Fruit fly (Drosophila melanogaster) whole organism, embryonic: ENCODE data around the gene CG42487.
A peak's percentile ranks its signal among the peaks of the same experiment; 100 is the strongest.

Source experiments
- Adf1 ChIP-seq: fragments of 200-800 bp; sonication (Bioruptor generic); IDR thresholded peaks from 2 replicates; pipeline ENCODE4 v1.3.6; 2022; ENCODE audit warnings: missing biosample characterization, missing genetic modification characterization
- Aef1 ChIP-seq: fragments of 200-800 bp; sonication (Bioruptor generic); IDR thresholded peaks from 3 replicates; pipeline ENCODE4 v1.3.6; 2022; ENCODE audit warnings: missing biosample characterization, missing genetic modification characterization
- Atf-2 ChIP-seq: fragments of 200-800 bp; sonication (Bioruptor generic); optimal IDR thresholded peaks from 2 replicates; lab custom pipeline; 2016; ENCODE audit warnings: missing biosample characterization, missing genetic modification characterization
- BEAF-32 ChIP-seq: fragments of 200-800 bp; sonication (Bioruptor generic); optimal IDR thresholded peaks from 3 replicates; lab custom pipeline; 2017; ENCODE audit warnings: missing biosample characterization, missing genetic modification characterization, mild to moderate bottlenecking, moderate library complexity, missing genetic modification reagents
- CG10267 ChIP-seq: fragments of 200-800 bp; sonication (Bioruptor generic); optimal IDR thresholded peaks from 2 replicates; lab custom pipeline; 2018; ENCODE audit warnings: missing biosample characterization, mild to moderate bottlenecking, missing genetic modification characterization, moderate library complexity
- CG10431 ChIP-seq: fragments of 200-800 bp; sonication (Bioruptor generic); optimal IDR thresholded peaks from 3 replicates; lab custom pipeline; 2018; ENCODE audit warnings: missing biosample characterization, mild to moderate bottlenecking, missing genetic modification characterization
- CG11085 ChIP-seq: fragments of 200-800 bp; sonication (Bioruptor generic); IDR thresholded peaks from 2 replicates; pipeline ENCODE4 v1.3.6; 2022; ENCODE audit warnings: missing biosample characterization, missing genetic modification characterization
- CG13287 ChIP-seq: fragments of 200-800 bp; sonication (Bioruptor generic); IDR thresholded peaks from 2 replicates; pipeline ENCODE4 v1.3.6; 2022; ENCODE audit warnings: missing biosample characterization, missing genetic modification characterization; ENCODE audit not compliant: partially characterized antibody
- CG14860 ChIP-seq: fragments of 200-800 bp; sonication (Bioruptor generic); IDR thresholded peaks from 3 replicates; pipeline ENCODE4 v1.3.6; 2022; ENCODE audit warnings: missing biosample characterization, missing genetic modification characterization; ENCODE audit not compliant: partially characterized antibody
- CG15479 ChIP-seq: fragments of 200-800 bp; sonication (Bioruptor generic); optimal IDR thresholded peaks from 3 replicates; lab custom pipeline; 2019; ENCODE audit warnings: missing biosample characterization, mild to moderate bottlenecking, missing genetic modification characterization, moderate library complexity
- CG16863 ChIP-seq: fragments of 200-800 bp; sonication (Bioruptor generic); optimal IDR thresholded peaks from 3 replicates; lab custom pipeline; 2016; ENCODE audit warnings: missing biosample characterization, missing genetic modification characterization
- CG17361 ChIP-seq: fragments of 200-800 bp; sonication (Bioruptor generic); IDR thresholded peaks from 3 replicates; pipeline ENCODE4 v1.3.6; 2022; ENCODE audit warnings: missing biosample characterization, missing genetic modification characterization
- CG17568 ChIP-seq: fragments of 200-800 bp; sonication (Bioruptor generic); optimal IDR thresholded peaks from 2 replicates; lab custom pipeline; 2018; ENCODE audit warnings: missing biosample characterization, mild to moderate bottlenecking, missing genetic modification characterization, moderate library complexity
- CG18011 ChIP-seq: fragments of 200-800 bp; sonication (Bioruptor generic); optimal IDR thresholded peaks from 2 replicates; lab custom pipeline; 2017; ENCODE audit warnings: missing biosample characterization, missing genetic modification characterization, mild to moderate bottlenecking, moderate library complexity, missing genotype
- CG18262 ChIP-seq: fragments of 200-800 bp; optimal IDR thresholded peaks from 3 replicates; lab custom pipeline; 2019; ENCODE audit warnings: missing biosample characterization, mild to moderate bottlenecking, missing genetic modification characterization, moderate library complexity
- CG2199 ChIP-seq: fragments of 200-800 bp; sonication (Bioruptor generic); IDR thresholded peaks from 3 replicates; pipeline ENCODE4 v1.3.6; 2022; ENCODE audit warnings: missing biosample characterization, missing genetic modification characterization
- CG30403 ChIP-seq: fragments of 200-800 bp; sonication (Bioruptor generic); optimal IDR thresholded peaks from 3 replicates; lab custom pipeline; 2016; ENCODE audit warnings: missing biosample characterization, missing genetic modification characterization
- CG34224 ChIP-seq: fragments of 200-800 bp; sonication (Bioruptor generic); IDR thresholded peaks from 3 replicates; pipeline ENCODE4 v1.3.6; 2022; ENCODE audit warnings: missing biosample characterization, missing genetic modification characterization; ENCODE audit not compliant: partially characterized antibody
- CG3847 ChIP-seq: fragments of 200-800 bp; sonication (Bioruptor generic); IDR thresholded peaks from 2 replicates; pipeline ENCODE4 v1.3.6; 2022; ENCODE audit warnings: missing biosample characterization, missing genetic modification characterization
- CG4424 ChIP-seq: fragments of 200-800 bp; sonication (Bioruptor generic); optimal IDR thresholded peaks from 3 replicates; lab custom pipeline; 2016; ENCODE audit warnings: missing biosample characterization, missing genetic modification characterization
- CG6689 ChIP-seq: fragments of 200-800 bp; sonication (Bioruptor generic); IDR thresholded peaks from 2 replicates; pipeline ENCODE4 v1.3.6; 2022; ENCODE audit warnings: missing biosample characterization, missing genetic modification characterization
- CG6813 ChIP-seq: fragments of 200-800 bp; sonication (Bioruptor generic); optimal IDR thresholded peaks from 2 replicates; lab custom pipeline; 2017; ENCODE audit warnings: missing biosample characterization, missing genetic modification characterization, mild to moderate bottlenecking, moderate library complexity, missing genetic modification reagents
- CG7271 ChIP-seq: fragments of 200-800 bp; sonication (Bioruptor generic); optimal IDR thresholded peaks from 2 replicates; lab custom pipeline; 2018; ENCODE audit warnings: missing biosample characterization, mild to moderate bottlenecking, missing genetic modification characterization, moderate library complexity
- CG9797 ChIP-seq: fragments of 200-800 bp; sonication (Bioruptor generic); optimal IDR thresholded peaks from 3 replicates; lab custom pipeline; 2018; ENCODE audit warnings: missing biosample characterization, mild to moderate bottlenecking, missing genetic modification characterization
- D19A ChIP-seq: fragments of 200-800 bp; optimal IDR thresholded peaks from 3 replicates; lab custom pipeline; 2019; ENCODE audit warnings: missing biosample characterization, mild to moderate bottlenecking, missing genetic modification characterization, moderate library complexity
- Doc3 ChIP-seq: fragments of 200-800 bp; sonication (Bioruptor generic); IDR thresholded peaks from 3 replicates; pipeline ENCODE4 v1.3.6; 2022; ENCODE audit warnings: missing biosample characterization, missing genetic modification characterization; ENCODE audit not compliant: partially characterized antibody
- Dp ChIP-seq: fragments of 200-800 bp; sonication (Bioruptor generic); optimal IDR thresholded peaks from 2 replicates; lab custom pipeline; 2018; ENCODE audit warnings: missing biosample characterization, mild to moderate bottlenecking, missing genetic modification characterization, moderate library complexity
- HHEX ChIP-seq: fragments of 200-800 bp; sonication (Bioruptor generic); optimal IDR thresholded peaks from 3 replicates; lab custom pipeline; 2017; ENCODE audit warnings: missing biosample characterization, mild to moderate bottlenecking, missing genetic modification characterization, missing genetic modification reagents
- MESR4 ChIP-seq: fragments of 200-800 bp; sonication (Bioruptor generic); optimal IDR thresholded peaks from 2 replicates; lab custom pipeline; 2018; ENCODE audit warnings: missing biosample characterization, mild to moderate bottlenecking, missing genetic modification characterization, moderate library complexity
- NC2β ChIP-seq: fragments of 200-800 bp; sonication (Bioruptor generic); optimal IDR thresholded peaks from 2 replicates; lab custom pipeline; 2016; ENCODE audit warnings: missing biosample characterization, missing genetic modification characterization
- Opbp ChIP-seq: fragments of 200-800 bp; sonication (Bioruptor generic); IDR thresholded peaks from 3 replicates; pipeline ENCODE4 v1.3.6; 2022; ENCODE audit warnings: missing biosample characterization, missing genetic modification characterization; ENCODE audit not compliant: partially characterized antibody
- Rfx ChIP-seq: fragments of 200-800 bp; sonication (Bioruptor generic); IDR thresholded peaks from 2 replicates; pipeline ENCODE4 v1.3.6; 2022; ENCODE audit warnings: missing biosample characterization, missing genetic modification characterization
- Six4 ChIP-seq: fragments of 200-800 bp; sonication (Bioruptor generic); optimal IDR thresholded peaks from 2 replicates; lab custom pipeline; 2016; ENCODE audit warnings: missing biosample characterization, missing genetic modification characterization
- Sry-β ChIP-seq: fragments of 200-800 bp; sonication (Bioruptor generic); optimal IDR thresholded peaks from 2 replicates; lab custom pipeline; 2018; ENCODE audit warnings: missing biosample characterization, mild to moderate bottlenecking, missing genetic modification characterization, moderate library complexity
- Sry-δ ChIP-seq: fragments of 200-800 bp; sonication (Bioruptor generic); optimal IDR thresholded peaks from 2 replicates; lab custom pipeline; 2016; ENCODE audit warnings: missing biosample characterization, missing genetic modification characterization
- YL-1 ChIP-seq: fragments of 200-800 bp; sonication (Bioruptor generic); optimal IDR thresholded peaks from 3 replicates; lab custom pipeline; 2017; ENCODE audit warnings: missing biosample characterization, mild to moderate bottlenecking, missing genetic modification characterization
- bigmax ChIP-seq: fragments of 200-800 bp; sonication (Bioruptor generic); optimal IDR thresholded peaks from 2 replicates; lab custom pipeline; 2018; ENCODE audit warnings: missing biosample characterization, mild to moderate bottlenecking, missing genetic modification characterization
- crp ChIP-seq, 2 experiments: fragments of 200-800 bp; sonication (Bioruptor generic); optimal IDR thresholded peaks; 2 replicates in 1 of 2; 3 replicates in 1 of 2; lab custom pipeline; 2017; ENCODE audit warnings: missing biosample characterization in 2 of 2, missing genetic modification characterization in 2 of 2, mild to moderate bottlenecking in 1 of 2, moderate library complexity in 1 of 2
- ham ChIP-seq: fragments of 200-800 bp; sonication (Bioruptor generic); IDR thresholded peaks from 2 replicates; pipeline ENCODE4 v1.3.6; 2022; ENCODE audit warnings: missing biosample characterization, missing genetic modification characterization
- her ChIP-seq: fragments of 200-800 bp; sonication (Bioruptor generic); optimal IDR thresholded peaks from 2 replicates; lab custom pipeline; 2016; ENCODE audit warnings: missing biosample characterization, missing genetic modification characterization
- hth ChIP-seq: fragments of >200 bp; optimal IDR thresholded peaks from 2 replicates; lab custom pipeline; 2017; ENCODE audit warnings: inconsistent platforms
- mld ChIP-seq: fragments of 200-800 bp; sonication (Bioruptor generic); IDR thresholded peaks from 3 replicates; pipeline ENCODE4 v1.3.6; 2022; ENCODE audit warnings: missing biosample characterization, missing genetic modification characterization; ENCODE audit not compliant: partially characterized antibody
- nerfin-2 ChIP-seq: fragments of 200-800 bp; sonication (Bioruptor generic); IDR thresholded peaks from 2 replicates; pipeline ENCODE4 v1.3.6; 2022; ENCODE audit warnings: missing biosample characterization, missing genetic modification characterization; ENCODE audit not compliant: partially characterized antibody
- odd ChIP-seq: fragments of 200-800 bp; sonication (Bioruptor generic); optimal IDR thresholded peaks from 2 replicates; lab custom pipeline; 2017; ENCODE audit warnings: missing biosample characterization, mild to moderate bottlenecking, missing genetic modification characterization
- pzg ChIP-seq: fragments of 200-800 bp; sonication (Bioruptor generic); optimal IDR thresholded peaks from 3 replicates; lab custom pipeline; 2018; ENCODE audit warnings: missing biosample characterization, mild to moderate bottlenecking, missing genetic modification characterization, moderate library complexity
- sqz ChIP-seq: fragments of 200-800 bp; sonication (Bioruptor generic); optimal IDR thresholded peaks from 3 replicates; lab custom pipeline; 2018; ENCODE audit warnings: missing biosample characterization, mild to moderate bottlenecking, missing genetic modification characterization
- unc-4 ChIP-seq: fragments of 200-800 bp; sonication (Bioruptor generic); IDR thresholded peaks from 2 replicates; pipeline ENCODE4 v1.3.6; 2022; ENCODE audit warnings: missing biosample characterization, missing genetic modification characterization; ENCODE audit not compliant: partially characterized antibody
- vnd ChIP-seq: fragments of 200-800 bp; sonication (Bioruptor generic); IDR thresholded peaks from 3 replicates; pipeline ENCODE4 v1.3.6; 2022; ENCODE audit warnings: missing biosample characterization, missing genetic modification characterization; ENCODE audit not compliant: partially characterized antibody

CG42487 gene

dm6 chr3R:27953890-27954289, 5.2 kb downstream of the CG42487 start, which contains the start of gene CG4951 (continued):
- TF ChIP-seq Aef1 (GFP tag; lab: Robert Waterston, UW) (peak; percentile 94), bigmax (GFP tag; lab: Kevin White, UChicago) (peak; percentile 36), Opbp (GFP tag; lab: Robert Waterston, UW) (0 out of 3 replicates have a peak, but pooled peaks have one; percentile 28), CG13287 (GFP tag; lab: Robert Waterston, UW) (peak; percentile 78), CG14860 (GFP tag; lab: Robert Waterston, UW) (peak; percentile 53; the same call in 2 of the 3 replicates), CG10267 (tag; lab: Kevin White, UChicago) (peak; percentile 44), odd (GFP tag; lab: Kevin White, UChicago) (no peak), Sry-δ (GFP tag; lab: Kevin White, UChicago) (peak; percentile 58), Rfx (GFP tag; lab: Robert Waterston, UW) (no peak), HHEX (GFP tag; lab: Kevin White, UChicago) (no peak), nerfin-2 (GFP tag; lab: Robert Waterston, UW) (peak; percentile 62; the same call in 1 of the 2 replicates), CG9797 (GFP tag; lab: Kevin White, UChicago) (peak; percentile 95), CG6813 (GFP tag; lab: Kevin White, UChicago) (no peak), MESR4 (peak; percentile 52), Doc3 (0 out of 3 replicates have a peak, but pooled peaks have one; percentile 42), CG16863 (GFP tag; lab: Kevin White, UChicago) (no peak), CG15479 (GFP tag; lab: Kevin White, UChicago) (no peak), CG18011 (GFP tag; lab: Kevin White, UChicago) (no peak), CG3847 (GFP tag; lab: Robert Waterston, UW) (peak; percentile 56), CG17361 (GFP tag; lab: Robert Waterston, UW) (no peak), mld (GFP tag; lab: Robert Waterston, UW) (0 out of 3 replicates have a peak, but pooled peaks have one; percentile 27), unc-4 (GFP tag; lab: Robert Waterston, UW) (peak; percentile 56), CG34224 (GFP tag; lab: Robert Waterston, UW) (peak; percentile 57; the same call in 2 of the 3 replicates), vnd (peak; percentile 36; the same call in 1 of the 3 replicates), Dp (GFP tag; lab: Kevin White, UChicago) (peak; percentile 96), pzg (GFP tag; lab: Kevin White, UChicago) (peak; percentile 91), CG10431 (no peak), CG4424 (GFP tag; lab: Kevin White, UChicago) (no peak), BEAF-32 (GFP tag; lab: Kevin White, UChicago) (peak; percentile 57), crp (GFP tag; optimal IDR thresholded peaks at IDR 0.05; lab: Kevin White, UChicago) (peak in 1 of 2 experiments; percentile 20)

dm6 chr3R:27948421-27948906, 10.6 kb downstream of the CG42487 start, which contains the start of gene Gp93:
TSS of gene Gp93 (plus strand) at chr3R:27948711.
- TF ChIP-seq sqz (GFP tag; lab: Kevin White, UChicago) (peak; percentile 95), her (GFP tag; lab: Kevin White, UChicago) (peak; percentile 18), CG7271 (no peak), CG2199 (no peak), CG11085 (peak; percentile 56), CG6689 (GFP tag; lab: Robert Waterston, UW) (peak; percentile 70), Six4 (GFP tag; lab: Kevin White, UChicago) (peak; percentile 51), D19A (tag; lab: Kevin White, UChicago) (no peak), Sry-β (GFP tag; lab: Kevin White, UChicago) (no peak), CG17568 (GFP tag; lab: Kevin White, UChicago) (no peak), Adf1 (GFP tag; lab: Robert Waterston, UW) (peak; percentile 37; the same call in 1 of the 2 replicates), Atf-2 (GFP tag; lab: Kevin White, UChicago) (no peak), ham (GFP tag; lab: Robert Waterston, UW) (no peak), hth (lab: Kevin White, UChicago) (no peak), CG18262 (tag; lab: Kevin White, UChicago) (peak; percentile 72), CG30403 (peak; percentile 70), YL-1 (GFP tag; lab: Kevin White, UChicago) (peak; percentile 95), NC2β (GFP tag; lab: Kevin White, UChicago) (peak; percentile 41)
